Worm (Caenorhabditis elegans): ENCODE measurements around the gene F58B4.3.

The F58B4.3 gene

ce11 chrV:10966874-10967273, 37.3 kb downstream of the F58B4.3 start:
- TF ChIP-seq pha-4 (tag; optimal IDR thresholded peaks at IDR 0.05) (no peak), sptf-1 (tag; optimal IDR thresholded peaks at IDR 0.05) (no peak), lsy-2 (tag; optimal IDR thresholded peaks at IDR 0.05) (no peak), unc-39 (tag; optimal IDR thresholded peaks at IDR 0.05) (no peak), nhr-28 (tag; optimal IDR thresholded peaks at IDR 0.05) (no peak)

- TF ChIP-seq ceh-43 (GFP tag; optimal IDR thresholded peaks at IDR 0.05) (no peak), nhr-237 (tag; optimal IDR thresholded peaks at IDR 0.05) (no peak), sem-2 (GFP tag; optimal IDR thresholded peaks at IDR 0.05) (no peak), nhr-2 (tag; optimal IDR thresholded peaks at IDR 0.05) (no peak), elt-1 (tag; optimal IDR thresholded peaks at IDR 0.05; ENCODE audit: borderline replicate concordance, insufficient read depth) (no peak), ham-2 (GFP tag; optimal IDR thresholded peaks at IDR 0.05) (no peak), ceh-39 (tag; optimal IDR thresholded peaks at IDR 0.05) (no peak), drap-1 (GFP tag; optimal IDR thresholded peaks at IDR 0.05) (no peak), hlh-1 (tag; optimal IDR thresholded peaks at IDR 0.05) (no peak), unc-62 (GFP tag; optimal IDR thresholded peaks at IDR 0.05) (no peak), snpc-4 (tag; optimal IDR thresholded peaks at IDR 0.05) (no peak), lin-13 (tag; optimal IDR thresholded peaks at IDR 0.05) (no peak), M03D4.4 (tag; optimal IDR thresholded peaks at IDR 0.05) (no peak), unc-120 (tag; optimal IDR thresholded peaks at IDR 0.05; ENCODE audit: poor library complexity, severe bottlenecking) (no peak)
Measured at ce11 chrV:10967594-10968273, 38.1 kb downstream of the F58B4.3 start.

ce11 chrV:10970070-10970469, 40.5 kb downstream of the F58B4.3 start, which contains the start of gene F17C11.22:
TSS of gene F17C11.22 (minus strand) at chrV:10970170.
- TF ChIP-seq nhr-237 (tag; optimal IDR thresholded peaks at IDR 0.05) (no peak), ham-2 (GFP tag; optimal IDR thresholded peaks at IDR 0.05) (no peak), mep-1 (tag; optimal IDR thresholded peaks at IDR 0.05) (no peak), tbx-8 (GFP tag; optimal IDR thresholded peaks at IDR 0.05) (no peak), unc-62 (GFP tag; optimal IDR thresholded peaks at IDR 0.05) (no peak), lsy-2 (tag; optimal IDR thresholded peaks at IDR 0.05) (no peak), blmp-1 (tag; optimal IDR thresholded peaks at IDR 0.05) (no peak), nhr-12 (tag; optimal IDR thresholded peaks at IDR 0.05) (no peak), unc-39 (tag; optimal IDR thresholded peaks at IDR 0.05) (no peak), lin-13 (tag; optimal IDR thresholded peaks at IDR 0.05) (no peak), elt-1 (tag; optimal IDR thresholded peaks at IDR 0.05; ENCODE audit: borderline replicate concordance, insufficient read depth) (no peak), flh-1 (GFP tag; optimal IDR thresholded peaks at IDR 0.05) (no peak), ceh-83 (GFP tag; optimal IDR thresholded peaks at IDR 0.05) (no peak), drap-1 (GFP tag; optimal IDR thresholded peaks at IDR 0.05) (no peak), nhr-28 (tag; optimal IDR thresholded peaks at IDR 0.05) (no peak), ztf-11 (tag; optimal IDR thresholded peaks at IDR 0.05) (no peak), mab-5 (tag; optimal IDR thresholded peaks at IDR 0.05) (no peak), sptf-1 (tag; optimal IDR thresholded peaks at IDR 0.05) (no peak)

- no peak for TF ChIP-seq unc-39 (tag; optimal IDR thresholded peaks at IDR 0.05)
- no peak for TF ChIP-seq nhr-237 (tag; optimal IDR thresholded peaks at IDR 0.05)
- TF ChIP-seq cnd-1 (tag; optimal IDR thresholded peaks at IDR 0.05): no peak
- TF ChIP-seq nhr-12 (tag; optimal IDR thresholded peaks at IDR 0.05): no peak
- TF ChIP-seq ztf-11 (tag; optimal IDR thresholded peaks at IDR 0.05): no peak
- TF ChIP-seq M03D4.4 (tag; optimal IDR thresholded peaks at IDR 0.05): no peak
- TF ChIP-seq lin-32 (GFP tag; optimal IDR thresholded peaks at IDR 0.05): no peak
- TF ChIP-seq lin-13 (tag; optimal IDR thresholded peaks at IDR 0.05): no peak
- no peak for TF ChIP-seq snpc-4 (tag; optimal IDR thresholded peaks at IDR 0.05)
- TF ChIP-seq nhr-76 (tag; optimal IDR thresholded peaks at IDR 0.05): no peak
- no peak for TF ChIP-seq sem-2 (GFP tag; optimal IDR thresholded peaks at IDR 0.05)
- no peak for TF ChIP-seq ceh-39 (tag; optimal IDR thresholded peaks at IDR 0.05)
- no peak for TF ChIP-seq ces-1 (GFP tag; optimal IDR thresholded peaks at IDR 0.05)
- no peak for TF ChIP-seq blmp-1 (tag; optimal IDR thresholded peaks at IDR 0.05)
- no peak for TF ChIP-seq mls-2 (tag; optimal IDR thresholded peaks at IDR 0.05)
- TF ChIP-seq ham-2 (GFP tag; optimal IDR thresholded peaks at IDR 0.05): no peak
- TF ChIP-seq sptf-1 (tag; optimal IDR thresholded peaks at IDR 0.05): no peak
Measured at ce11 chrV:10970930-10971329, 41.3 kb downstream of the F58B4.3 start.
